Fruit fly (Drosophila melanogaster) whole organism, embryonic: Measurements from ENCODE around the gene wtrw.

Experiments used
- B-H2 ChIP-seq: fragments of 200-800 bp; sonication (Bioruptor generic); optimal IDR thresholded peaks from 2 replicates; lab custom pipeline; 2018; ENCODE audit warnings: missing biosample characterization, mild to moderate bottlenecking, missing genetic modification characterization
- CG10321 ChIP-seq: fragments of 200-800 bp; sonication (Bioruptor generic); IDR thresholded peaks from 2 replicates; pipeline ENCODE4 v1.3.6; 2022; ENCODE audit warnings: missing biosample characterization, missing genetic modification characterization
- CG11085 ChIP-seq: fragments of 200-800 bp; sonication (Bioruptor generic); IDR thresholded peaks from 2 replicates; pipeline ENCODE4 v1.3.6; 2022; ENCODE audit warnings: missing biosample characterization, missing genetic modification characterization
- CG11456 ChIP-seq: fragments of 200-800 bp; sonication (Bioruptor generic); IDR thresholded peaks from 3 replicates; pipeline ENCODE4 v1.3.6; 2022; ENCODE audit warnings: missing biosample characterization, missing genetic modification characterization
- CG11723 ChIP-seq: fragments of 200-800 bp; sonication (Bioruptor generic); optimal IDR thresholded peaks from 2 replicates; lab custom pipeline; 2017; ENCODE audit warnings: missing biosample characterization, mild to moderate bottlenecking, missing genetic modification characterization
- CG1233 ChIP-seq: fragments of 200-800 bp; sonication (Bioruptor generic); optimal IDR thresholded peaks from 4 replicates; lab custom pipeline; 2018; ENCODE audit warnings: missing biosample characterization, mild to moderate bottlenecking, missing genetic modification characterization
- CG12659 ChIP-seq: fragments of 200-800 bp; sonication (Bioruptor generic); optimal IDR thresholded peaks from 3 replicates; lab custom pipeline; 2017; ENCODE audit warnings: mild to moderate bottlenecking, missing biosample characterization, missing genetic modification reagents, missing genetic modification characterization
- CG12769 ChIP-seq: fragments of 200-800 bp; sonication (Bioruptor generic); optimal IDR thresholded peaks from 2 replicates; lab custom pipeline; 2019; ENCODE audit warnings: missing biosample characterization, mild to moderate bottlenecking, missing genetic modification characterization, moderate library complexity
- CG15514 ChIP-seq: fragments of 200-800 bp; sonication (Bioruptor generic); optimal IDR thresholded peaks from 3 replicates; lab custom pipeline; 2017; ENCODE audit warnings: missing biosample characterization, missing genetic modification characterization, mild to moderate bottlenecking, moderate library complexity, missing genetic modification reagents
- CG16863 ChIP-seq: fragments of 200-800 bp; sonication (Bioruptor generic); optimal IDR thresholded peaks from 3 replicates; lab custom pipeline; 2016; ENCODE audit warnings: missing biosample characterization, missing genetic modification characterization
- CG17186 ChIP-seq: fragments of 200-800 bp; sonication (Bioruptor generic); optimal IDR thresholded peaks from 3 replicates; lab custom pipeline; 2017; ENCODE audit warnings: missing biosample characterization, missing genetic modification reagents, missing genetic modification characterization
- CG1832 ChIP-seq: fragments of 200-800 bp; sonication (Bioruptor generic); optimal IDR thresholded peaks from 2 replicates; lab custom pipeline; 2017; ENCODE audit warnings: missing biosample characterization, mild to moderate bottlenecking, missing genetic modification characterization, inconsistent platforms
- CG18764 ChIP-seq: fragments of 200-800 bp; sonication (Bioruptor generic); optimal IDR thresholded peaks from 3 replicates; lab custom pipeline; 2016; ENCODE audit warnings: missing biosample characterization, missing genetic modification characterization
- CG2199 ChIP-seq: fragments of 200-800 bp; sonication (Bioruptor generic); IDR thresholded peaks from 3 replicates; pipeline ENCODE4 v1.3.6; 2022; ENCODE audit warnings: missing biosample characterization, missing genetic modification characterization
- CG3281 ChIP-seq: fragments of 200-800 bp; sonication (Bioruptor generic); optimal IDR thresholded peaks from 3 replicates; lab custom pipeline; 2017; ENCODE audit warnings: missing biosample characterization, mild to moderate bottlenecking, missing genetic modification characterization
- CG33557 ChIP-seq: fragments of 200-800 bp; sonication (Bioruptor generic); optimal IDR thresholded peaks from 2 replicates; lab custom pipeline; 2019; ENCODE audit warnings: missing biosample characterization, mild to moderate bottlenecking, missing genetic modification characterization, moderate library complexity
- CG3407 ChIP-seq: fragments of 200-800 bp; sonication (Bioruptor generic); optimal IDR thresholded peaks from 2 replicates; lab custom pipeline; 2018; ENCODE audit warnings: missing biosample characterization, mild to moderate bottlenecking, missing genetic modification characterization
- CG3838 ChIP-seq: fragments of 200-800 bp; sonication (Bioruptor generic); optimal IDR thresholded peaks from 3 replicates; lab custom pipeline; 2016; ENCODE audit warnings: missing biosample characterization, missing genetic modification characterization
- CG43689 ChIP-seq: fragments of 200-800 bp; sonication (Bioruptor generic); IDR thresholded peaks from 2 replicates; pipeline ENCODE4 v1.3.6; 2022; ENCODE audit warnings: missing biosample characterization, missing genetic modification characterization
- CG4424 ChIP-seq: fragments of 200-800 bp; sonication (Bioruptor generic); optimal IDR thresholded peaks from 3 replicates; lab custom pipeline; 2016; ENCODE audit warnings: missing biosample characterization, missing genetic modification characterization
- CG4854 ChIP-seq: fragments of 200-800 bp; sonication (Bioruptor generic); optimal IDR thresholded peaks from 2 replicates; lab custom pipeline; 2016; ENCODE audit warnings: missing biosample characterization, missing genetic modification characterization, inconsistent platforms
- CG5180 ChIP-seq: fragments of 200-800 bp; sonication (Bioruptor generic); optimal IDR thresholded peaks from 3 replicates; lab custom pipeline; 2017; ENCODE audit warnings: missing biosample characterization, missing genetic modification characterization, mild to moderate bottlenecking, moderate library complexity, missing genetic modification reagents
- CG8359 ChIP-seq: fragments of 200-800 bp; sonication (Bioruptor generic); optimal IDR thresholded peaks from 2 replicates; lab custom pipeline; 2017; ENCODE audit warnings: missing biosample characterization, mild to moderate bottlenecking, missing genetic modification characterization, borderline replicate concordance
- Camta ChIP-seq: fragments of 200-800 bp; sonication (Bioruptor generic); optimal IDR thresholded peaks from 2 replicates; lab custom pipeline; 2016; ENCODE audit warnings: missing biosample characterization, missing genetic modification characterization
- Dip3 ChIP-seq: fragments of 200-800 bp; sonication (Bioruptor generic); optimal IDR thresholded peaks from 3 replicates; lab custom pipeline; 2016; ENCODE audit warnings: missing biosample characterization, missing genetic modification characterization
- Elba2 ChIP-seq: fragments of 200-800 bp; sonication (Bioruptor generic); optimal IDR thresholded peaks from 3 replicates; lab custom pipeline; 2016; ENCODE audit warnings: missing biosample characterization, missing genetic modification characterization
- Fer1 ChIP-seq: fragments of 200-800 bp; sonication (Bioruptor generic); optimal IDR thresholded peaks from 2 replicates; lab custom pipeline; 2017; ENCODE audit warnings: missing biosample characterization, mild to moderate bottlenecking, missing genetic modification characterization
- Lhr ChIP-seq: fragments of 200-800 bp; sonication (Bioruptor generic); optimal IDR thresholded peaks from 3 replicates; lab custom pipeline; 2017; ENCODE audit warnings: mild to moderate bottlenecking, missing biosample characterization, missing genetic modification reagents, missing genetic modification characterization
- MBD-R2 ChIP-seq: fragments of 200-800 bp; sonication (Bioruptor generic); IDR thresholded peaks from 2 replicates; pipeline ENCODE4 v1.3.6; 2022; ENCODE audit warnings: missing biosample characterization, missing genetic modification characterization
- Nf-YC ChIP-seq: fragments of 200-800 bp; optimal IDR thresholded peaks from 3 replicates; lab custom pipeline; 2019; ENCODE audit warnings: missing biosample characterization, mild to moderate bottlenecking, missing genetic modification characterization, moderate library complexity
- Side ChIP-seq: fragments of 200-800 bp; sonication (Bioruptor generic); optimal IDR thresholded peaks from 2 replicates; lab custom pipeline; 2016; ENCODE audit warnings: missing biosample characterization, missing genetic modification characterization
- ase ChIP-seq: fragments of 200-800 bp; sonication (Bioruptor generic); IDR thresholded peaks from 3 replicates; pipeline ENCODE4 v1.3.6; 2022; ENCODE audit warnings: missing biosample characterization, missing genetic modification characterization
- bcd ChIP-seq: fragments of 200-800 bp; sonication (Bioruptor generic); optimal IDR thresholded peaks from 2 replicates; lab custom pipeline; 2017; ENCODE audit warnings: missing biosample characterization, mild to moderate bottlenecking, missing genetic modification characterization
- caup ChIP-seq: fragments of 200-800 bp; sonication (Bioruptor generic); optimal IDR thresholded peaks from 3 replicates; lab custom pipeline; 2017; ENCODE audit warnings: missing biosample characterization, mild to moderate bottlenecking, missing genetic modification characterization, moderate library complexity; ENCODE audit not compliant: severe bottlenecking
- cg ChIP-seq: fragments of 200-800 bp; sonication (Bioruptor generic); optimal IDR thresholded peaks from 3 replicates; lab custom pipeline; 2019; ENCODE audit warnings: missing biosample characterization, mild to moderate bottlenecking, missing genetic modification characterization, moderate library complexity
- croc ChIP-seq: fragments of 200-800 bp; sonication (Bioruptor generic); conservative IDR thresholded peaks from 3 replicates; pipeline ENCODE4 v1.3.6; 2022; ENCODE audit warnings: missing biosample characterization, missing genetic modification characterization
- dati ChIP-seq: fragments of 200-800 bp; sonication (Bioruptor generic); IDR thresholded peaks from 2 replicates; pipeline ENCODE4 v1.3.6; 2022; ENCODE audit warnings: missing biosample characterization, missing genetic modification characterization
- eyg ChIP-seq: fragments of 200-800 bp; sonication (Bioruptor generic); optimal IDR thresholded peaks from 3 replicates; lab custom pipeline; 2016; ENCODE audit warnings: missing biosample characterization, missing genetic modification characterization
- fd3F ChIP-seq: fragments of 200-800 bp; sonication (Bioruptor generic); optimal IDR thresholded peaks from 2 replicates; lab custom pipeline; 2018; ENCODE audit warnings: missing biosample characterization, mild to moderate bottlenecking, missing genetic modification characterization, moderate library complexity
- fd64A ChIP-seq: fragments of 200-800 bp; sonication (Bioruptor generic); optimal IDR thresholded peaks from 3 replicates; lab custom pipeline; 2018; ENCODE audit warnings: missing biosample characterization, mild to moderate bottlenecking, missing genetic modification characterization
- gfzf ChIP-seq: fragments of 200-800 bp; sonication (Bioruptor generic); optimal IDR thresholded peaks from 2 replicates; lab custom pipeline; 2016; ENCODE audit warnings: missing biosample characterization, mild to moderate bottlenecking, missing genetic modification characterization, moderate library complexity
- nerfin-1 ChIP-seq: fragments of 200-800 bp; sonication (Bioruptor generic); optimal IDR thresholded peaks from 3 replicates; lab custom pipeline; 2019; ENCODE audit warnings: missing biosample characterization, mild to moderate bottlenecking, missing genetic modification characterization, moderate library complexity
- nom ChIP-seq: fragments of 200-800 bp; sonication (Bioruptor generic); optimal IDR thresholded peaks from 2 replicates; lab custom pipeline; 2017; ENCODE audit warnings: missing biosample characterization, missing genetic modification characterization, mild to moderate bottlenecking, moderate library complexity, missing genetic modification reagents
- otp ChIP-seq: fragments of 200-800 bp; sonication (Bioruptor generic); IDR thresholded peaks from 3 replicates; pipeline ENCODE4, ENCODE4 v1.3.6; 2022; ENCODE audit warnings: missing biosample characterization, missing genetic modification characterization
- sima ChIP-seq: fragments of 200-800 bp; sonication (Bioruptor generic); optimal IDR thresholded peaks from 2 replicates; lab custom pipeline; 2016; ENCODE audit warnings: missing biosample characterization, missing genetic modification characterization
- sob ChIP-seq: fragments of 200-800 bp; sonication (Bioruptor generic); IDR thresholded peaks from 2 replicates; pipeline ENCODE4 v1.3.6; 2022; ENCODE audit warnings: missing biosample characterization, missing genetic modification characterization
- sug ChIP-seq: fragments of 200-800 bp; optimal IDR thresholded peaks from 2 replicates; lab custom pipeline; 2019; ENCODE audit warnings: missing biosample characterization, mild to moderate bottlenecking, missing genetic modification characterization, moderate library complexity
- tap ChIP-seq: fragments of 200-800 bp; optimal IDR thresholded peaks from 3 replicates; lab custom pipeline; 2019; ENCODE audit warnings: missing biosample characterization, mild to moderate bottlenecking, missing genetic modification characterization, moderate library complexity
- tll ChIP-seq, 2 experiments: fragments of 200-800 bp in 1 of 2; fragments of >200 bp in 1 of 2; sonication (Bioruptor generic) in 1 of 2; optimal IDR thresholded peaks; 2 replicates each; lab custom pipeline; 2017 to 2019; ENCODE audit warnings: missing biosample characterization in 2 of 2, missing genetic modification characterization in 2 of 2, mild to moderate bottlenecking in 1 of 2, moderate library complexity in 1 of 2
- ttk ChIP-seq: fragments of 200-800 bp; sonication (Bioruptor generic); IDR thresholded peaks from 2 replicates; pipeline ENCODE4 v2.1.2; 2022; ENCODE audit warnings: missing biosample characterization, missing genetic modification characterization

Gene wtrw

dm6 chr3R:7895457-7895856 lies 4.3 kb downstream of the wtrw start (continued):
- TF ChIP-seq Fer1 (peak; percentile 83), CG1233 (GFP tag; lab: Kevin White, UChicago) (peak; percentile 55), CG18764 (GFP tag; lab: Kevin White, UChicago) (peak; percentile 30), CG8359 (GFP tag; lab: Kevin White, UChicago) (no peak), Lhr (GFP tag; lab: Kevin White, UChicago) (no peak), otp (no peak), tap (tag; lab: Kevin White, UChicago) (no peak), caup (GFP tag; lab: Kevin White, UChicago) (peak; percentile 81), Elba2 (GFP tag; lab: Kevin White, UChicago) (no peak), dati (GFP tag; lab: Robert Waterston, UW) (no peak), cg (GFP tag; lab: Kevin White, UChicago) (no peak), CG4854 (peak; percentile 38), croc (GFP tag; lab: Robert Waterston, UW) (no peak), CG11085 (GFP tag; lab: Robert Waterston, UW) (peak; percentile 43), CG5180 (GFP tag; lab: Kevin White, UChicago) (no peak), CG16863 (no peak), Side (GFP tag; lab: Kevin White, UChicago) (peak; percentile 61), tll (GFP tag; optimal IDR thresholded peaks at IDR 0.05; lab: Kevin White, UChicago) (no peak), Nf-YC (tag; lab: Kevin White, UChicago) (no peak), Dip3 (GFP tag; lab: Kevin White, UChicago) (peak; percentile 51), CG11723 (GFP tag; lab: Kevin White, UChicago) (no peak), sob (GFP tag; lab: Robert Waterston, UW) (peak; percentile 75), CG33557 (GFP tag; lab: Kevin White, UChicago) (no peak), gfzf (GFP tag; lab: Kevin White, UChicago) (no peak), MBD-R2 (GFP tag; lab: Robert Waterston, UW) (peak; percentile 30; the same call in 1 of the 2 replicates), CG10321 (no peak), nom (peak; percentile 71), sima (GFP tag; lab: Kevin White, UChicago) (no peak), CG3407 (GFP tag; lab: Kevin White, UChicago) (no peak), nerfin-1 (tag; lab: Kevin White, UChicago) (no peak), ase (GFP tag; lab: Robert Waterston, UW) (peak; percentile 63; the same call in 2 of the 3 replicates), CG3838 (peak; percentile 1), CG4424 (GFP tag; lab: Kevin White, UChicago) (no peak), CG1832 (GFP tag; lab: Kevin White, UChicago) (no peak), CG11456 (peak; percentile 74; the same call in 2 of the 3 replicates), bcd (GFP tag; lab: Kevin White, UChicago) (peak; percentile 69), fd64A (GFP tag; lab: Kevin White, UChicago) (no peak), CG15514 (peak; percentile 76), CG17186 (GFP tag; lab: Kevin White, UChicago) (no peak), CG12769 (peak; percentile 72), Camta (GFP tag; lab: Kevin White, UChicago) (peak; percentile 52), eyg (peak; percentile 13), ttk (GFP tag; lab: Robert Waterston, UW) (peak; percentile 69), CG3281 (GFP tag; lab: Kevin White, UChicago) (peak; percentile 80), CG43689 (GFP tag; lab: Robert Waterston, UW) (peak; percentile 54), B-H2 (GFP tag; lab: Kevin White, UChicago) (no peak), sug (tag; lab: Kevin White, UChicago) (no peak), fd3F (GFP tag; lab: Kevin White, UChicago) (peak; percentile 71), CG12659 (peak; percentile 75), CG2199 (no peak)
